Fruit fly (Drosophila melanogaster) Kc167 (cell line): Measurements from ENCODE around the gene Ir87a.

ENCODE experiments used
- Myc ChIP-seq: fragments of >200 bp; optimal IDR thresholded peaks from 2 replicates; lab custom pipeline; 2017; ENCODE audit warnings: missing external identifiers
- Sin3A ChIP-seq: fragments of >200 bp; optimal IDR thresholded peaks from 2 replicates; lab custom pipeline; 2018; ENCODE audit warnings: missing external identifiers
- psq ChIP-seq: fragments of >200 bp; optimal IDR thresholded peaks from 2 replicates; lab custom pipeline; 2017; ENCODE audit warnings: missing external identifiers
- ttk ChIP-seq: sonication (Bioruptor generic); optimal IDR thresholded peaks from 2 replicates; lab custom pipeline; 2017; ENCODE audit warnings: missing external identifiers

dm6 chr3R:13471329-13471728 lies 51.2 kb downstream of the Ir87a start:
- TF ChIP-seq Myc (lab: Kevin White, UChicago) (no peak), Sin3A (lab: Kevin White, UChicago) (no peak), ttk (lab: Kevin White, UChicago) (no peak), psq (lab: Kevin White, UChicago) (no peak)
